Worm (Caenorhabditis elegans): ENCODE data around the gene C08E8.4.

C08E8.4 gene

DNA sequence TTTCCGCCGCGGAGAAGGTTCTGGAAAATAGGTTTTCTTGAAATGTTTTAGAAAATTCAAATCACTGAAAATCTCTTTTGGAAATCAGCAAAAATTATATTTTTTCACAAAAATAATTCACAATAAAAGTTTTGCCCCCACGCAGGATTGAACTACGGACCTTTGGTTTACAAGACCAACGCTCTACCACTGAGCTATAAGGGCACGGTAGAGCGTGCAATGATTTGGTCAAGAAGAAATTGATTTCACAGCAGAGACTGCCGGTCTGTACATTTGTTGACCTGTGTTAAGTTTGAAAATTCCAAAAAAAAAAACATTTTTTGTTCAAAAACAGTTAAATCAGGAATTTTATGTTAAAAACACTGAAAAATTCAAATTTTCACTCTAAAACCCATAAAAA lies 40.7 kb downstream of the C08E8.4 start (continued):
- peak; percentile 54; the same call in 1 of the 2 replicates for TF ChIP-seq C17E4.6 (GFP tag; IDR thresholded peaks at IDR 0.05)
- TF ChIP-seq lin-26 (GFP tag; IDR thresholded peaks at IDR 0.05) = peak; percentile 79
- TF ChIP-seq mel-28 (tag; optimal IDR thresholded peaks at IDR 0.05; ENCODE audit: borderline replicate concordance) = no peak
- no peak for TF ChIP-seq lsy-27 (tag; optimal IDR thresholded peaks at IDR 0.05; ENCODE audit: borderline replicate concordance, insufficient read depth)
- peak; percentile 52 for TF ChIP-seq nhr-90 (tag; optimal IDR thresholded peaks at IDR 0.05)
- TF ChIP-seq hmg-1.2 (GFP tag; IDR thresholded peaks at IDR 0.05) = peak; percentile 64
- TF ChIP-seq ztf-3 (GFP tag; optimal IDR thresholded peaks at IDR 0.05) = no peak
- no peak for TF ChIP-seq ccch-3 (GFP tag; optimal IDR thresholded peaks at IDR 0.05)

DNA sequence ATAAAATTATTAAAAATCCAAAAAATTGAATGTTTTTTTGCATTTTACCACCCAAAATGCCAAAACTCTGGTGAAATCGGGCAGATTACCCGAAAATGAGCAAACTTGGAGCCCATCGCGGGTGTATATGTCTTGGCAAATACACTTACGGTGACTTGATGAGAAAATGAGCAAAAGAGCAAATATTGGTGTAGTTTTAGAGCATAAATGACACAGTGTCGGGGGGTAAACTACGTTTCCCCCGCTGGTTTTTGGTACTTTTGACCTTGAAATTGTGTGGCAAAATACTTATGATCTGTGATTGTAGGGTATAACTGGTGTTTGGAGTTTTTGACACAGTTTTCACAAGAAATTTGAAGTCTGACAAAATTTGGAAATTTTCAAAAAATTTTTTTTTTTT lies 41.2 kb downstream of the C08E8.4 start, which contains the start of gene ZK262.2:
ZK262.2 (minus strand) TSS at position 101 of the 400 bp plus-strand sequence.
- no peak for TF ChIP-seq let-526 (GFP tag; IDR thresholded peaks at IDR 0.05)
- TF ChIP-seq B0336.3 (GFP tag; IDR thresholded peaks at IDR 0.05) = no peak
- no peak for TF ChIP-seq Y95B8A.8 (GFP tag; IDR thresholded peaks at IDR 0.05)
- no peak for TF ChIP-seq rcor-1 (GFP tag; IDR thresholded peaks at IDR 0.05)
- no peak for TF ChIP-seq ztf-3 (GFP tag; optimal IDR thresholded peaks at IDR 0.05)
- no peak for TF ChIP-seq hlh-12 (tag; optimal IDR thresholded peaks at IDR 0.05)
- TF ChIP-seq lsl-1 (GFP tag; optimal IDR thresholded peaks at IDR 0.05) = no peak
- no peak for TF ChIP-seq K11D2.4 (GFP tag; IDR thresholded peaks at IDR 0.05)
- no peak for TF ChIP-seq dpl-1 (GFP tag; optimal IDR thresholded peaks at IDR 0.05)
- TF ChIP-seq attf-6 (GFP tag; IDR thresholded peaks at IDR 0.05) = no peak
- TF ChIP-seq athp-1 (tag; optimal IDR thresholded peaks at IDR 0.05) = no peak
- TF ChIP-seq lsy-27 (tag; optimal IDR thresholded peaks at IDR 0.05; ENCODE audit: borderline replicate concordance, insufficient read depth) = no peak
- TF ChIP-seq bed-1 (GFP tag; IDR thresholded peaks at IDR 0.05) = no peak
- no peak for TF ChIP-seq B0035.1 (tag; optimal IDR thresholded peaks at IDR 0.05)
- TF ChIP-seq atf-7 (tag; optimal IDR thresholded peaks at IDR 0.05) = no peak

DNA sequence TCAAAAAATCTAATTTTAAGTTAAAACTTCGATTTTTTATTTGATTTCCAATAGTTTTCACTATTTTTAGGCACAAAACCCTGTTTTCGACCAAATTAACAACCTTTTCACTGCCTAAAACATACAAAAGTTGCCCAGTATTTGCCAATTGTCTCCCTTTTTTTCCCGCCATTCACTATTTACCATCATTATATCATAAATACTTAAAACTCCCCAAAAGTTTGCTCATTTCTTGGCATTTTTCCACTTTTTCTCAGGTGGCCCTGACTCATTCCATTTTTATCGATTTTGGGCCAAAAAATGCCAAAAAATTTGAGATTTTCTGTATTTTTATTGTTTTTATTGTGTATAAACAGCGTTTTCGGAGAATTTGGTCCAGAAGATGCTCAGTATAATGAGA lies 42.4 kb downstream of the C08E8.4 start, which contains the start of gene txt-8:
txt-8 (plus strand) TSS at position 301 of the 400 bp plus-strand sequence.
- no peak for TF ChIP-seq attf-5 (GFP tag; optimal IDR thresholded peaks at IDR 0.05)
- TF ChIP-seq nhr-80 (tag; optimal IDR thresholded peaks at IDR 0.05) = no peak
- TF ChIP-seq efl-1 (GFP tag; optimal IDR thresholded peaks at IDR 0.05) = no peak
- no peak for TF ChIP-seq ekl-4 (GFP tag; IDR thresholded peaks at IDR 0.05)
- TF ChIP-seq nfyb-1 (GFP tag; IDR thresholded peaks at IDR 0.05) = no peak
- TF ChIP-seq dox-1 (GFP tag; IDR thresholded peaks at IDR 0.05) = no peak
- TF ChIP-seq dpff-1 (tag; optimal IDR thresholded peaks at IDR 0.05) = no peak
- no peak for TF ChIP-seq him-1 (tag; optimal IDR thresholded peaks at IDR 0.05)
- no peak for TF ChIP-seq lir-1 (GFP tag; conservative IDR thresholded peaks at IDR 0.05)
- no peak for TF ChIP-seq hlh-26 (GFP tag; conservative IDR thresholded peaks at IDR 0.05)
- TF ChIP-seq B0336.3 (GFP tag; IDR thresholded peaks at IDR 0.05) = no peak
- no peak for TF ChIP-seq pha-4 (tag; optimal IDR thresholded peaks at IDR 0.05)

DNA sequence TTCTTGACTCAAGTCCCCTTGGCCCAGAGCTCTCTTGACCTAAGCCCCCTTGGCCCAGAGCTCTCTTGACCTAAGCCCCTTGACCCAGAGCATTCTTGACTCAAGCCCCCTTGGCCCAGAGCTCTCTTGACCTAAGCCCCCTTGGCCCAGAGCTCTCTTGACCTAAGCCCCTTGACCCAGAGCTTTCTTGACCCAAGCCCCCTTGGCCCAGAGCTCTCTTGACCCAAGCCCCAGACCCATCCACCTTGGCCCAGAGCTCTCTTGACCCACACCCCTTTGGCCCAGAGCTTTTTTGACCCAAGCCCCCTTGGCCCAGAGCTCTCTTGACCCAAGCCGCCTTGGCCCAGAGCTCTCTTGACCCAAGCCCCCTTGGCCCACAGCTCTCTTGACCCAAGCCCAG lies 44.2 kb downstream of the C08E8.4 start:
- TF ChIP-seq zfh-2 (GFP tag; conservative IDR thresholded peaks at IDR 0.05) = peak; percentile 47; the same call in 1 of the 2 replicates
- 0 out of 2 replicates have a peak, but pooled peaks have one; percentile 7 for TF ChIP-seq hsf-1 (GFP tag; IDR thresholded peaks at IDR 0.05)
- peak; percentile 76; the same call in 1 of the 2 replicates for TF ChIP-seq egrh-3 (GFP tag; IDR thresholded peaks at IDR 0.05)
